Fruit fly (Drosophila melanogaster): ENCODE measurements around the gene Doc3.

Gene Doc3

dm6 chr3L:8996173-8996767 lies 8.7 kb upstream of the Doc3 start (continued):
- 0 out of 2 replicates have a peak, but pooled peaks have one; percentile 39 for TF ChIP-seq CG10959 (GFP tag; IDR thresholded peaks at IDR 0.05)
- TF ChIP-seq D19A (tag; optimal IDR thresholded peaks at IDR 0.05), result peak; percentile 50
- TF ChIP-seq Atf-2 (GFP tag; optimal IDR thresholded peaks at IDR 0.05), result no peak
- TF ChIP-seq gt (GFP tag; IDR thresholded peaks at IDR 0.05), result no peak
- no peak for TF ChIP-seq Trl (optimal IDR thresholded peaks at IDR 0.05)
- peak; percentile 33 for TF ChIP-seq Trl (GFP tag; optimal IDR thresholded peaks at IDR 0.05)
- peak; percentile 12 for TF ChIP-seq cwo (GFP tag; optimal IDR thresholded peaks at IDR 0.05)
- TF ChIP-seq p53 (GFP tag; optimal IDR thresholded peaks at IDR 0.05), result no peak
- TF ChIP-seq CG17912 (GFP tag; optimal IDR thresholded peaks at IDR 0.05), result no peak
- no peak for TF ChIP-seq CkIIα-i1 (GFP tag; IDR thresholded peaks at IDR 0.05)
- peak; percentile 75 for TF ChIP-seq CG17612 (GFP tag; IDR thresholded peaks at IDR 0.05)
- peak; percentile 57; the same call in 2 of the 3 replicates for TF ChIP-seq ase (GFP tag; IDR thresholded peaks at IDR 0.05)
- no peak for TF ChIP-seq mirr (GFP tag; optimal IDR thresholded peaks at IDR 0.05)
- TF ChIP-seq BEAF-32 (GFP tag; optimal IDR thresholded peaks at IDR 0.05), result no peak
- TF ChIP-seq Doc2 (GFP tag; IDR thresholded peaks at IDR 0.05), result peak; percentile 45; the same call in 1 of the 2 replicates
- TF ChIP-seq CG10654 (GFP tag; optimal IDR thresholded peaks at IDR 0.05), result peak; percentile 34
- TF ChIP-seq bowl (GFP tag; IDR thresholded peaks at IDR 0.05), result peak; percentile 45; the same call in 1 of the 2 replicates
- TF ChIP-seq CG10979 (tag; optimal IDR thresholded peaks at IDR 0.05), result peak; percentile 69
- no peak for TF ChIP-seq wek (GFP tag; optimal IDR thresholded peaks at IDR 0.05)
- no peak for TF ChIP-seq CG15514 (GFP tag; optimal IDR thresholded peaks at IDR 0.05)
- peak; percentile 57; the same call in 1 of the 3 replicates for TF ChIP-seq CG34422 (GFP tag; IDR thresholded peaks at IDR 0.05)
- peak; percentile 36; the same call in 1 of the 2 replicates for TF ChIP-seq CG4404 (GFP tag; IDR thresholded peaks at IDR 0.05)
- peak; percentile 35 for TF ChIP-seq nerfin-1 (tag; optimal IDR thresholded peaks at IDR 0.05)
- peak; percentile 46 for TF ChIP-seq CG3847 (GFP tag; IDR thresholded peaks at IDR 0.05)
- peak; percentile 11 for TF ChIP-seq NC2β (GFP tag; optimal IDR thresholded peaks at IDR 0.05)
- no peak for TF ChIP-seq Bteb2 (GFP tag; optimal IDR thresholded peaks at IDR 0.05)
- no peak for TF ChIP-seq chinmo (GFP tag; IDR thresholded peaks at IDR 0.05; ENCODE audit: partially characterized antibody)
- TF ChIP-seq Sry-δ (GFP tag; optimal IDR thresholded peaks at IDR 0.05), result no peak
- 0 out of 3 replicates have a peak, but pooled peaks have one; percentile 37 for TF ChIP-seq Dbx (GFP tag; IDR thresholded peaks at IDR 0.05)
- TF ChIP-seq CG11696 (GFP tag; IDR thresholded peaks at IDR 0.05), result peak; percentile 50; the same call in 1 of the 2 replicates
- no peak for TF ChIP-seq rib (GFP tag; IDR thresholded peaks at IDR 0.05)
- TF ChIP-seq Nf-YC (tag; optimal IDR thresholded peaks at IDR 0.05), result no peak
- TF ChIP-seq ap (GFP tag; IDR thresholded peaks at IDR 0.05), result peak; percentile 45
- peak; percentile 69 for TF ChIP-seq Ptx1 (GFP tag; IDR thresholded peaks at IDR 0.05)
- no peak for TF ChIP-seq CG12299 (tag; optimal IDR thresholded peaks at IDR 0.05)
- peak; percentile 54 for TF ChIP-seq pum (GFP tag; optimal IDR thresholded peaks at IDR 0.05)
- TF ChIP-seq hb (GFP tag; IDR thresholded peaks at IDR 0.05; ENCODE audit: partially characterized antibody), result no peak
- peak; percentile 28; the same call in 1 of the 2 replicates for TF ChIP-seq wdn (GFP tag; IDR thresholded peaks at IDR 0.05)
- TF ChIP-seq CG2202 (tag; optimal IDR thresholded peaks at IDR 0.05), result peak; percentile 10
- peak; percentile 79 for TF ChIP-seq sisA (GFP tag; IDR thresholded peaks at IDR 0.05)
- TF ChIP-seq repo (GFP tag; optimal IDR thresholded peaks at IDR 0.05), result no peak
- peak; percentile 24 for TF ChIP-seq CG6654 (GFP tag; optimal IDR thresholded peaks at IDR 0.05)
- TF ChIP-seq CG2712 (tag; optimal IDR thresholded peaks at IDR 0.05), result peak; percentile 74
- TF ChIP-seq Fer2 (tag; optimal IDR thresholded peaks at IDR 0.05), result no peak
- TF ChIP-seq hkb (optimal IDR thresholded peaks at IDR 0.05), result no peak
- TF ChIP-seq hkb (GFP tag; IDR thresholded peaks at IDR 0.05), result peak; percentile 74
- peak; percentile 12 for TF ChIP-seq CrebB (tag; optimal IDR thresholded peaks at IDR 0.05)
- TF ChIP-seq Elba2 (GFP tag; optimal IDR thresholded peaks at IDR 0.05), result no peak
- peak; percentile 49 for TF ChIP-seq HHEX (GFP tag; optimal IDR thresholded peaks at IDR 0.05)
- TF ChIP-seq CG4820 (GFP tag; optimal IDR thresholded peaks at IDR 0.05), result peak; percentile 30
- no peak for TF ChIP-seq knrl (GFP tag; IDR thresholded peaks at IDR 0.05; ENCODE audit: partially characterized antibody)

Data from whole organism, embryonic.